Worm (Caenorhabditis elegans): Measurements from ENCODE around the gene Y56A3A.31.

Y56A3A.31 gene

ce11 chrIII:11971342-11971741, 2.9 kb upstream of the Y56A3A.31 start, which contains the start of gene Y56A3A.28:
Gene Y56A3A.28, minus strand, starts transcription at chrIII:11971374.
- TF ChIP-seq hmg-1.2 (GFP tag; IDR thresholded peaks at IDR 0.05) (peak; percentile 97), tbp1 (GFP tag; optimal IDR thresholded peaks at IDR 0.05) (no peak)

DNA sequence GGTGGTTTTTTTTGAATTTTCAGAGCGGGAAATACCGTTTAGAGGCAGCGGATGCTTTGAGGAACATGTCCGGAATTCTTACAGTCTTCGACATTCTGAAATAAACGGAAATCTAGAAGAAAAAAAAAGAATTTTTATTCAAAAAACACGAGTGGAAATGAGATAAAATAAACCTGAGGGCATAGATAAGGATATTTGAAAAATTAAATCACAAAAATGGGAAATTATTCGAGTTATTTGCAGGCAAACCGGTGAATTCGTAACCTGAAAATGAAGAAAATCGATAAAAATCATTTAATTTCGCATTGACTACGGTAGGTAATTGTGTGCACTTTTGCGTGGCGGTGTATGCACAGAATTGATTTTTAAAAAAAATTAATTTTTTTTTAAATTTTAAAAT, 281 bp upstream of the Y56A3A.31 start, which contains the start of gene ung-1:
Gene ung-1, minus strand, starts transcription at position 101 of the 400 bp plus-strand sequence.
- TF ChIP-seq bed-1 (GFP tag; IDR thresholded peaks at IDR 0.05) (no peak), lsl-1 (GFP tag; optimal IDR thresholded peaks at IDR 0.05) (peak; percentile 76)

- TF ChIP-seq C17E4.6 (GFP tag; IDR thresholded peaks at IDR 0.05): no peak
- no peak for TF ChIP-seq lag-1 (GFP tag; IDR thresholded peaks at IDR 0.05)
- TF ChIP-seq nfyb-1 (GFP tag; IDR thresholded peaks at IDR 0.05): 0 out of 2 replicates have a peak, but pooled peaks have one; percentile 18
- TF ChIP-seq nhr-80 (tag; optimal IDR thresholded peaks at IDR 0.05): no peak
- TF ChIP-seq lin-54 (GFP tag; optimal IDR thresholded peaks at IDR 0.05): no peak
These were observed 4.5 kb downstream of the Y56A3A.31 start, which contains the start of gene Y56A3A.30 for ce11 chrIII:11978742-11979141. Gene Y56A3A.30, minus strand, starts transcription at chrIII:11979065.

DNA sequence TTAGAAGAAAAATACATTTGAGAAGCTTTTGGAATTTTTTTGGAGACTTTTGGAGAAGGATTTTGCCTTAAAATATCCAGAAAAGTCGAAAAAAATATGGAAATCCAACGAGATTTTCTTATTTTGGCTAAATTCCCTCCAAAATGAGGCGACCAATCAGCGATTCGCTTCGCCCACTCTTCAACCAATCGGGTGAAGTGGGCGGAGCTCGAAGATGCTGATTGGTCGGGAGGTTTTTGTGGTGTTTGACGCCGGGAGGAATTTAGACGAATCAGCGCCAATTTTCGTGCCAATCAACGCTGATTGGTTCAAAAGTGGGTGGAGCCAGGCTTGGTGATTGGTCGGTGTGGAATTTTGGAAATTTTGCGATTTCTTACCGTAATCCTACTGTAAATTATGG, 6.5 kb downstream of the Y56A3A.31 start:
- TF ChIP-seq hrde-1 (tag; optimal IDR thresholded peaks at IDR 0.05; ENCODE audit: borderline replicate concordance) (no peak), nfyb-1 (GFP tag; IDR thresholded peaks at IDR 0.05) (peak; percentile 85), him-1 (tag; optimal IDR thresholded peaks at IDR 0.05) (no peak), zfh-2 (GFP tag; conservative IDR thresholded peaks at IDR 0.05) (0 out of 2 replicates have a peak, but pooled peaks have one; percentile 9), dpff-1 (tag; optimal IDR thresholded peaks at IDR 0.05) (no peak)

- TF ChIP-seq sea-2 (GFP tag; IDR thresholded peaks at IDR 0.05) (no peak), dpff-1 (tag; optimal IDR thresholded peaks at IDR 0.05) (no peak), dpl-1 (GFP tag; optimal IDR thresholded peaks at IDR 0.05) (no peak), Y79H2A.3 (GFP tag; conservative IDR thresholded peaks at IDR 0.05) (no peak), pbrm-1 (GFP tag; IDR thresholded peaks at IDR 0.05) (no peak), ceh-40 (GFP tag; IDR thresholded peaks at IDR 0.05) (no peak), unc-62 (GFP tag; optimal IDR thresholded peaks at IDR 0.05) (no peak), nhr-120 (GFP tag; IDR thresholded peaks at IDR 0.05) (no peak), ztf-3 (GFP tag; optimal IDR thresholded peaks at IDR 0.05) (no peak), unc-130 (GFP tag; optimal IDR thresholded peaks at IDR 0.05) (no peak), K11D2.4 (GFP tag; IDR thresholded peaks at IDR 0.05) (no peak), mes-4 (tag; optimal IDR thresholded peaks at IDR 0.05) (no peak), him-1 (tag; optimal IDR thresholded peaks at IDR 0.05) (no peak), lin-35 (GFP tag; optimal IDR thresholded peaks at IDR 0.05) (peak in 1 of 3 experiments; percentile 26), bed-2 (GFP tag; IDR thresholded peaks at IDR 0.05) (no peak), nhr-179 (tag; optimal IDR thresholded peaks at IDR 0.05) (no peak), B0019.2 (GFP tag; conservative IDR thresholded peaks at IDR 0.05) (no peak), ceh-100 (GFP tag; IDR thresholded peaks at IDR 0.05) (no peak), F23B12.7 (tag; optimal IDR thresholded peaks at IDR 0.05; ENCODE audit: insufficient read depth) (peak; percentile 59), nfya-2 (GFP tag; IDR thresholded peaks at IDR 0.05) (no peak), F49E8.2 (tag; optimal IDR thresholded peaks at IDR 0.05; ENCODE audit: insufficient read depth) (no peak), mxl-1 (tag; optimal IDR thresholded peaks at IDR 0.05) (no peak), madf-3 (GFP tag; IDR thresholded peaks at IDR 0.05) (no peak), snpc-4 (GFP tag; optimal IDR thresholded peaks at IDR 0.05) (no peak), snpc-4 (tag; optimal IDR thresholded peaks at IDR 0.05) (peak in 1 of 4 experiments; percentile 44), ceh-58 (GFP tag; IDR thresholded peaks at IDR 0.05) (no peak), K12H6.12 (tag; optimal IDR thresholded peaks at IDR 0.05) (peak; percentile 51), nhr-27 (tag; optimal IDR thresholded peaks at IDR 0.05) (no peak), F22D6.2 (tag; optimal IDR thresholded peaks at IDR 0.05) (no peak), hmg-1.2 (GFP tag; IDR thresholded peaks at IDR 0.05) (peak; percentile 28; the same call in 1 of the 2 replicates), ztf-22 (GFP tag; optimal IDR thresholded peaks at IDR 0.05) (no peak), egl-44 (GFP tag; IDR thresholded peaks at IDR 0.05) (0 out of 2 replicates have a peak, but pooled peaks have one; percentile 35)
These were observed 7.3 kb downstream of the Y56A3A.31 start for ce11 chrIII:11981539-11981938.
